Worm (Caenorhabditis elegans) whole organism, young adult: Measurements from ENCODE around the gene T04F3.1.

Experiments
- B0035.1 ChIP-seq: sonication (generic microtip); optimal IDR thresholded peaks from 2 replicates; lab custom pipeline; 2016; ENCODE audit warnings: missing genetic modification characterization, mild to moderate bottlenecking, missing compliant biosample characterization, missing genotype, missing genetic modification reagents
- B0261.1 ChIP-seq: sonication (generic microtip); optimal IDR thresholded peaks from 2 replicates; lab custom pipeline; 2016; ENCODE audit warnings: mild to moderate bottlenecking, missing genetic modification characterization, moderate library complexity, missing compliant biosample characterization
- F10E7.11 ChIP-seq: sonication (generic microtip); optimal IDR thresholded peaks from 2 replicates; lab custom pipeline; 2017; ENCODE audit warnings: mild to moderate bottlenecking, missing genetic modification characterization, moderate library complexity, missing compliant biosample characterization
- F22D6.2 ChIP-seq: sonication (generic microtip); optimal IDR thresholded peaks from 2 replicates; lab custom pipeline; 2016; ENCODE audit warnings: mild to moderate bottlenecking, missing genetic modification characterization, missing compliant biosample characterization
- F23B12.7 ChIP-seq: sonication (generic microtip); optimal IDR thresholded peaks from 2 replicates; lab custom pipeline; 2017; ENCODE audit warnings: missing genetic modification characterization, mild to moderate bottlenecking, missing compliant biosample characterization, antibody characterized with exemption, moderate library complexity; ENCODE audit not compliant: insufficient read depth
- F57A8.1 ChIP-seq: fragments of 200-800 bp; sonication (Bioruptor generic); optimal IDR thresholded peaks from 2 replicates; lab custom pipeline; 2018; ENCODE audit warnings: mild to moderate bottlenecking, missing genetic modification characterization, moderate library complexity, missing compliant biosample characterization
- K12H6.12 ChIP-seq: fragments of 200-800 bp; sonication (Bioruptor generic); optimal IDR thresholded peaks from 2 replicates; lab custom pipeline; 2018; ENCODE audit warnings: mild to moderate bottlenecking, missing genetic modification characterization, missing compliant biosample characterization
- Y56A3A.18 ChIP-seq: fragments of 200-800 bp; sonication (Bioruptor generic); IDR thresholded peaks from 2 replicates; pipeline ENCODE4 v1.3.6; 2022; ENCODE audit warnings: missing genetic modification reagents, missing genetic modification characterization, missing compliant biosample characterization
- Y67H2A.10 ChIP-seq: fragments of 200-800 bp; sonication (Bioruptor generic); conservative IDR thresholded peaks from 2 replicates; pipeline ENCODE4 v1.3.6; 2022; ENCODE audit warnings: missing genetic modification reagents, missing genetic modification characterization, missing compliant biosample characterization
- ZK185.1 ChIP-seq: sonication (generic microtip); optimal IDR thresholded peaks from 2 replicates; lab custom pipeline; 2016; ENCODE audit warnings: mild to moderate bottlenecking, missing genetic modification characterization, missing compliant biosample characterization; ENCODE audit not compliant: poor library complexity, severe bottlenecking
- ama-1 ChIP-seq, 3 experiments: fragments of 150-350 bp in 1 of 3; sonication (generic microtip) in 2 of 3; optimal IDR thresholded peaks; 2 replicates each; lab custom pipeline; 2014 to 2018; ENCODE audit warnings: missing biosample characterization in 2 of 3, missing genetic modification characterization in 2 of 3, missing genetic modification reagents in 2 of 3
- attf-5 ChIP-seq: fragments of 200-800 bp; sonication (Bioruptor generic); optimal IDR thresholded peaks from 2 replicates; lab custom pipeline; 2018; ENCODE audit warnings: mild to moderate bottlenecking, missing genetic modification characterization, missing compliant biosample characterization
- cebp-2 ChIP-seq: fragments of 200-800 bp; sonication (Bioruptor generic); IDR thresholded peaks from 2 replicates; pipeline ENCODE4 v1.3.6; 2022; ENCODE audit warnings: missing genetic modification characterization, missing compliant biosample characterization
- ceh-40 ChIP-seq: fragments of 200-800 bp; sonication (Bioruptor generic); IDR thresholded peaks from 2 replicates; pipeline ENCODE4 v1.3.6; 2022; ENCODE audit warnings: missing genetic modification characterization, missing compliant biosample characterization
- ceh-79 ChIP-seq: sonication (generic microtip); optimal IDR thresholded peaks from 2 replicates; lab custom pipeline; 2017; ENCODE audit warnings: mild to moderate bottlenecking, missing genetic modification characterization, missing compliant biosample characterization
- chd-7 ChIP-seq: sonication (generic microtip); optimal IDR thresholded peaks from 2 replicates; lab custom pipeline; 2016; ENCODE audit warnings: mild to moderate bottlenecking, missing genetic modification characterization, moderate library complexity, missing compliant biosample characterization
- die-1 ChIP-seq: sonication (generic microtip); optimal IDR thresholded peaks from 2 replicates; lab custom pipeline; 2016; ENCODE audit warnings: missing genotype, mild to moderate bottlenecking, missing genetic modification characterization, missing compliant biosample characterization
- dox-1 ChIP-seq: fragments of 200-800 bp; sonication (Bioruptor generic); IDR thresholded peaks from 2 replicates; pipeline ENCODE4 v1.3.6; 2022; ENCODE audit warnings: missing genetic modification reagents, missing genetic modification characterization, missing compliant biosample characterization
- dpff-1 ChIP-seq: sonication (generic microtip); optimal IDR thresholded peaks from 2 replicates; lab custom pipeline; 2017; ENCODE audit warnings: mild to moderate bottlenecking, missing genetic modification characterization, missing compliant biosample characterization
- egl-18 ChIP-seq: fragments of 200-800 bp; sonication (Bioruptor generic); IDR thresholded peaks from 2 replicates; pipeline ENCODE4 v1.3.6; 2022; ENCODE audit warnings: missing genetic modification reagents, missing genetic modification characterization, missing compliant biosample characterization
- ets-4 ChIP-seq: fragments of 200-800 bp; sonication (Bioruptor generic); optimal IDR thresholded peaks from 2 replicates; lab custom pipeline; 2018; ENCODE audit warnings: mild to moderate bottlenecking, missing genetic modification characterization, missing compliant biosample characterization
- fkh-3 ChIP-seq: sonication (generic microtip); optimal IDR thresholded peaks from 2 replicates; lab custom pipeline; 2016; ENCODE audit warnings: mild to moderate bottlenecking, missing genetic modification characterization, missing compliant biosample characterization
- hlh-12 ChIP-seq: sonication (generic microtip); optimal IDR thresholded peaks from 2 replicates; lab custom pipeline; 2016; ENCODE audit warnings: missing genetic modification characterization, missing compliant biosample characterization
- hmg-1.2 ChIP-seq: fragments of 200-800 bp; sonication (Bioruptor generic); IDR thresholded peaks from 2 replicates; pipeline ENCODE4 v1.3.6; 2022; ENCODE audit warnings: missing genetic modification reagents, missing genetic modification characterization, missing compliant biosample characterization
- hrde-1 ChIP-seq: sonication (generic microtip); optimal IDR thresholded peaks from 2 replicates; lab custom pipeline; 2016; ENCODE audit warnings: missing genetic modification characterization, mild to moderate bottlenecking, missing compliant biosample characterization, moderate library complexity, missing genotype, missing genetic modification reagents, borderline replicate concordance
- let-526 ChIP-seq: fragments of 200-800 bp; sonication (Bioruptor generic); IDR thresholded peaks from 2 replicates; pipeline ENCODE4 v1.3.6; 2022; ENCODE audit warnings: missing genetic modification reagents, missing genetic modification characterization, missing compliant biosample characterization
- let-607 ChIP-seq, 2 experiments: fragments of 200-800 bp in 1 of 2; sonication (Bioruptor generic) in 1 of 2; sonication (generic microtip) in 1 of 2; optimal IDR thresholded peaks; 2 replicates each; lab custom pipeline; 2016 to 2018; ENCODE audit warnings: mild to moderate bottlenecking in 2 of 2, missing compliant biosample characterization in 2 of 2, missing genetic modification characterization in 2 of 2, moderate library complexity in 2 of 2, missing genotype in 1 of 2
- lin-26 ChIP-seq: fragments of 200-800 bp; sonication (Bioruptor generic); IDR thresholded peaks from 2 replicates; pipeline ENCODE4 v1.3.6; 2022; ENCODE audit warnings: missing genetic modification reagents, missing genetic modification characterization, missing compliant biosample characterization
- lin-35 ChIP-seq, 3 experiments: fragments of 150-350 bp in 2 of 3; sonication (generic microtip) in 1 of 3; optimal IDR thresholded peaks; 2 replicates each; lab custom pipeline; 2014 to 2018; ENCODE audit warnings: missing biosample characterization in 3 of 3, missing genetic modification characterization in 3 of 3, missing genetic modification reagents in 3 of 3
- lsl-1 ChIP-seq: fragments of 200-800 bp; sonication (Bioruptor generic); optimal IDR thresholded peaks from 2 replicates; lab custom pipeline; 2018; ENCODE audit warnings: mild to moderate bottlenecking, missing genetic modification characterization, moderate library complexity, missing compliant biosample characterization
- lsy-27 ChIP-seq: sonication (generic microtip); optimal IDR thresholded peaks from 2 replicates; lab custom pipeline; 2017; ENCODE audit warnings: missing genetic modification characterization, mild to moderate bottlenecking, missing compliant biosample characterization, antibody characterized with exemption, missing genotype, borderline replicate concordance; ENCODE audit not compliant: insufficient read depth
- madf-10 ChIP-seq: sonication (generic microtip); optimal IDR thresholded peaks from 2 replicates; lab custom pipeline; 2016; ENCODE audit warnings: mild to moderate bottlenecking, missing genetic modification characterization, missing compliant biosample characterization
- madf-8 ChIP-seq: fragments of 200-800 bp; sonication (Bioruptor generic); conservative IDR thresholded peaks from 2 replicates; pipeline ENCODE4 v1.3.6; 2022; ENCODE audit warnings: missing genetic modification reagents, missing genetic modification characterization, missing compliant biosample characterization
- mcd-1 ChIP-seq: fragments of 200-800 bp; sonication (Bioruptor generic); IDR thresholded peaks from 2 replicates; pipeline ENCODE4 v1.3.6; 2022; ENCODE audit warnings: missing genetic modification reagents, missing genetic modification characterization, missing compliant biosample characterization
- nhr-90 ChIP-seq: sonication (generic microtip); optimal IDR thresholded peaks from 2 replicates; lab custom pipeline; 2016; ENCODE audit warnings: missing genotype, mild to moderate bottlenecking, missing genetic modification characterization, missing compliant biosample characterization
- pbrm-1 ChIP-seq: fragments of 200-800 bp; sonication (Bioruptor generic); IDR thresholded peaks from 2 replicates; pipeline ENCODE4 v1.3.6; 2022; ENCODE audit warnings: missing genetic modification reagents, missing genetic modification characterization, missing compliant biosample characterization
- rcor-1 ChIP-seq: fragments of 200-800 bp; sonication (Bioruptor generic); IDR thresholded peaks from 2 replicates; pipeline ENCODE4 v1.3.6; 2022; ENCODE audit warnings: missing genetic modification reagents, missing genetic modification characterization, missing compliant biosample characterization
- snpc-1.3 ChIP-seq: sonication (generic microtip); optimal IDR thresholded peaks from 2 replicates; lab custom pipeline; 2017; ENCODE audit warnings: missing genetic modification characterization, mild to moderate bottlenecking, missing compliant biosample characterization, antibody characterized with exemption, moderate library complexity, missing genotype, missing genetic modification reagents; ENCODE audit not compliant: insufficient read depth
- snpc-4 ChIP-seq, 5 experiments: fragments of 150-350 bp in 1 of 5; sonication (generic microtip) in 4 of 5; optimal IDR thresholded peaks; 2 replicates each; lab custom pipeline; 2014 to 2018; ENCODE audit warnings: missing genetic modification characterization in 5 of 5, missing biosample characterization in 3 of 5, antibody characterized with exemption in 2 of 5, mild to moderate bottlenecking in 2 of 5, missing compliant biosample characterization in 2 of 5, missing genotype in 2 of 5, moderate library complexity in 2 of 5, missing genetic modification reagents in 1 of 5
- tlf-1 ChIP-seq: fragments of 200-800 bp; sonication (Bioruptor generic); optimal IDR thresholded peaks from 2 replicates; lab custom pipeline; 2018; ENCODE audit warnings: mild to moderate bottlenecking, missing genetic modification characterization, missing compliant biosample characterization
- zfh-2 ChIP-seq: fragments of 200-800 bp; sonication (Bioruptor generic); conservative IDR thresholded peaks from 2 replicates; pipeline ENCODE4 v1.3.6; 2022; ENCODE audit warnings: missing genetic modification reagents, missing genetic modification characterization, missing compliant biosample characterization
- zim-3 ChIP-seq: sonication (generic microtip); optimal IDR thresholded peaks from 2 replicates; lab custom pipeline; 2017; ENCODE audit warnings: mild to moderate bottlenecking, missing genetic modification characterization, moderate library complexity, missing compliant biosample characterization
- ztf-18 ChIP-seq: sonication (generic microtip); optimal IDR thresholded peaks from 2 replicates; lab custom pipeline; 2016; ENCODE audit warnings: missing genotype, mild to moderate bottlenecking, missing genetic modification characterization, missing compliant biosample characterization
- ztf-25 ChIP-seq: fragments of 200-800 bp; sonication (Bioruptor generic); IDR thresholded peaks from 2 replicates; pipeline ENCODE4 v1.3.6; 2022; ENCODE audit warnings: missing genetic modification reagents, missing genetic modification characterization, missing compliant biosample characterization

T04F3.1 gene

DNA sequence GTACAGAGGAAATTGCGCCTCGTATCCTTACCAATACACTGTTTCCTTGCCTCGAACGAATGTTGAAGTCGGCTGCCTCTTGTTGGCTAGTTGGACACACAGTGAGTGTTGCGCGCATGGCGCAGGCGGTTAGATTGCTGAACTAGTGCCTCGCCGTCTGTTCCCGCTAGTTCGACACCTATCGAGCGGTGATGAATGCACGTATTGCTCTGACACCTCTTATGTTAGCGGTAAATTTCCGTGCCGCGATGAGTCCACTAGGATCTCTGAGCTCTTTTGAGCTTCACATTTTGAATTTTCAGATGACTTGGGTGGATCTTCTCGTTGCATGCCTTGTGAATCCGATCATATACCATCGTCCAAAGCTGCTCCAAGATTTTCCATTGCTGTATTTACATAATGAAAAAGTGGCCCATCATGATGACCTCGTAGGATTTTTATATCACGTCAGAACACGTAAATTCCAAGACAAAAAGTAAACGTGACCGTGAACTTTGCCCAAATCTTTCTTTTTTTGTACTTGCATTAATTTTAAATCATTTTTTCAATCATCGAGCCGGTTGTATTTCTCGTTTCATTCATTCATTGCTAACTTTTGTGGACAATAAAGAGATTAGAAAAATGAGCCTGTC is 43.1 kb downstream of the T04F3.1 start, which contains the start of gene F55A11.11 (continued):
- TF ChIP-seq cebp-2 (GFP tag; lab: Robert Waterston, UW) (peak; percentile 92), chd-7 (tag; lab: Kevin White, UChicago) (peak; percentile 92), F22D6.2 (tag; lab: Kevin White, UChicago) (peak; percentile 63), zfh-2 (no peak), B0261.1 (tag; lab: Kevin White, UChicago) (peak; percentile 99), B0035.1 (tag; lab: Kevin White, UChicago) (peak; percentile 70), rcor-1 (peak; percentile 84), ZK185.1 (tag; lab: Kevin White, UChicago) (peak; percentile 91), lin-26 (peak; percentile 97), nhr-90 (tag; lab: Kevin White, UChicago) (peak; percentile 96), attf-5 (GFP tag; lab: Kevin White, UChicago) (peak; percentile 90), Y67H2A.10 (GFP tag; lab: Robert Waterston, UW) (0 out of 2 replicates have a peak, but pooled peaks have one; percentile 56), lin-35 (GFP tag; optimal IDR thresholded peaks at IDR 0.05; lab: Kevin White, UChicago) (peak in 2 of 3 experiments; percentile 24 to 85), let-526 (GFP tag; lab: Robert Waterston, UW) (peak; percentile 90), madf-10 (tag; lab: Kevin White, UChicago) (peak; percentile 89), mcd-1 (no peak; the same call in 1 of the 2 replicates), snpc-4 (GFP tag; optimal IDR thresholded peaks at IDR 0.05; lab: Kevin White, UChicago) (peak; percentile 82), snpc-4 (tag; optimal IDR thresholded peaks at IDR 0.05; lab: Kevin White, UChicago) (peak; percentile 25 to 83 (median 77)), die-1 (tag; lab: Kevin White, UChicago) (peak; percentile 96), let-607 (tag; optimal IDR thresholded peaks at IDR 0.05; lab: Kevin White, UChicago) (peak; percentile 54 to 76), pbrm-1 (GFP tag; lab: Robert Waterston, UW) (peak; percentile 88), egl-18 (GFP tag; lab: Robert Waterston, UW) (peak; percentile 85; the same call in 1 of the 2 replicates), dox-1 (peak; percentile 93; the same call in 1 of the 2 replicates), dpff-1 (tag; lab: Kevin White, UChicago) (no peak), madf-8 (GFP tag; lab: Robert Waterston, UW) (peak; percentile 37; the same call in 1 of the 2 replicates), tlf-1 (GFP tag; lab: Kevin White, UChicago) (peak; percentile 49), ceh-79 (tag; lab: Kevin White, UChicago) (peak; percentile 82), snpc-1.3 (tag; lab: Kevin White, UChicago) (peak; percentile 85), ama-1 (optimal IDR thresholded peaks at IDR 0.05; lab: Kevin White, UChicago) (no peak), ama-1 (GFP tag; optimal IDR thresholded peaks at IDR 0.05; lab: Kevin White, UChicago) (peak; percentile 55 to 91), K12H6.12 (tag; lab: Kevin White, UChicago) (peak; percentile 79), F23B12.7 (peak; percentile 73), ets-4 (GFP tag; lab: Kevin White, UChicago) (peak; percentile 82), Y56A3A.18 (peak; percentile 89), hmg-1.2 (peak; percentile 83), hrde-1 (tag; lab: Kevin White, UChicago) (peak; percentile 92), F10E7.11 (tag; lab: Kevin White, UChicago) (peak; percentile 78), hlh-12 (tag; lab: Kevin White, UChicago) (peak; percentile 81), ceh-40 (peak; percentile 78; the same call in 1 of the 2 replicates), lsy-27 (tag; lab: Kevin White, UChicago) (peak; percentile 79), fkh-3 (tag; lab: Kevin White, UChicago) (peak; percentile 94), F57A8.1 (peak; percentile 74), lsl-1 (GFP tag; lab: Kevin White, UChicago) (peak; percentile 72), ztf-18 (tag; lab: Kevin White, UChicago) (peak; percentile 81), ztf-25 (GFP tag; lab: Robert Waterston, UW) (peak; percentile 87), zim-3 (peak; percentile 97)
